Fruit fly (Drosophila melanogaster) S2 (cell line): ENCODE data around the gene CG13855.

Experiments used
- CG8478 ChIP-seq: fragments of >200 bp; optimal IDR thresholded peaks from 2 replicates; lab custom pipeline; 2018
- CTCF ChIP-seq, 2 experiments: fragments of >200 bp; optimal IDR thresholded peaks; 2 replicates each; lab custom pipeline; 2018

DNA sequence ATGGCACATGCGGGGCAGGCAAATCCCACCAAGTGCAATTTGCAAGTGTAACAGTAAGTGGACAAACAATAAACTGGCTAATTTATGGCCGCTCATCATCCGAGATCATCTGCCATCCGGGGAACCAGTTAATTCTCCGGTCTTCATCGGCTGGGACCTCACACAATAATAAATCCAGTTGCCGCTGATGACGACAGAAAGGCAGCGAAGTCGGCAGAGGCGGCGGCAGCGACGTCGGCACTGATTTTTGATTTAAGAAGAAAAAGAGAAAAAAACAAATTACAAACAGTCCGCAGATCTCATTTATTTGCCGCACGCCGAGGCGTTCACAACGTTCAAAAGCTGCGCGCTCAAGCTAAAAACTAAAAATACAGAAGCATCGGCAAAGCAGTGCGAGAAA lies 3.4 kb upstream of the CG13855 start, which contains the start of gene CG13856:
- TF ChIP-seq CTCF (optimal IDR thresholded peaks at IDR 0.05; lab: Kevin White, UChicago) (no peak), CG8478 (lab: Kevin White, UChicago) (no peak)
